Fruit fly (Drosophila melanogaster) whole organism, embryonic: ENCODE measurements around the gene Dup99B.

Source experiments
- Aef1 ChIP-seq: fragments of 200-800 bp; sonication (Bioruptor generic); IDR thresholded peaks from 3 replicates; pipeline ENCODE4 v1.3.6; 2022; ENCODE audit warnings: missing biosample characterization, missing genetic modification characterization
- Atf3 ChIP-seq: fragments of 200-800 bp; sonication (Bioruptor generic); optimal IDR thresholded peaks from 3 replicates; lab custom pipeline; 2016; ENCODE audit warnings: missing biosample characterization, missing genetic modification characterization
- CG10267 ChIP-seq: fragments of 200-800 bp; sonication (Bioruptor generic); optimal IDR thresholded peaks from 2 replicates; lab custom pipeline; 2018; ENCODE audit warnings: missing biosample characterization, mild to moderate bottlenecking, missing genetic modification characterization, moderate library complexity
- CG10654 ChIP-seq: fragments of 200-800 bp; sonication (Bioruptor generic); optimal IDR thresholded peaks from 2 replicates; lab custom pipeline; 2016; ENCODE audit warnings: missing biosample characterization, missing genetic modification characterization
- CG11247 ChIP-seq: fragments of 200-800 bp; sonication (Bioruptor generic); IDR thresholded peaks from 2 replicates; pipeline ENCODE4 v1.3.6; 2022; ENCODE audit warnings: missing biosample characterization, missing genetic modification characterization
- CG12659 ChIP-seq: fragments of 200-800 bp; sonication (Bioruptor generic); optimal IDR thresholded peaks from 3 replicates; lab custom pipeline; 2017; ENCODE audit warnings: mild to moderate bottlenecking, missing biosample characterization, missing genetic modification reagents, missing genetic modification characterization
- CG12769 ChIP-seq: fragments of 200-800 bp; sonication (Bioruptor generic); optimal IDR thresholded peaks from 2 replicates; lab custom pipeline; 2019; ENCODE audit warnings: missing biosample characterization, mild to moderate bottlenecking, missing genetic modification characterization, moderate library complexity
- CG12942 ChIP-seq: fragments of 200-800 bp; sonication (Bioruptor generic); optimal IDR thresholded peaks from 3 replicates; lab custom pipeline; 2016; ENCODE audit warnings: missing biosample characterization, missing genetic modification characterization
- CG1603 ChIP-seq: fragments of 200-800 bp; sonication (Bioruptor generic); optimal IDR thresholded peaks from 2 replicates; lab custom pipeline; 2019; ENCODE audit warnings: missing biosample characterization, mild to moderate bottlenecking, missing genetic modification characterization, moderate library complexity
- CG17568 ChIP-seq: fragments of 200-800 bp; sonication (Bioruptor generic); optimal IDR thresholded peaks from 2 replicates; lab custom pipeline; 2018; ENCODE audit warnings: missing biosample characterization, mild to moderate bottlenecking, missing genetic modification characterization, moderate library complexity
- CG17829 ChIP-seq: fragments of 200-800 bp; optimal IDR thresholded peaks from 2 replicates; lab custom pipeline; 2019; ENCODE audit warnings: missing biosample characterization, mild to moderate bottlenecking, missing genetic modification characterization, moderate library complexity
- CG31224 ChIP-seq: fragments of 200-800 bp; sonication (Bioruptor generic); IDR thresholded peaks from 2 replicates; pipeline ENCODE4 v1.3.6; 2022; ENCODE audit warnings: missing biosample characterization, missing genetic modification characterization
- CG31388 ChIP-seq: fragments of 200-800 bp; sonication (Bioruptor generic); optimal IDR thresholded peaks from 2 replicates; lab custom pipeline; 2016; ENCODE audit warnings: missing biosample characterization, missing genetic modification characterization
- CG6765 ChIP-seq: fragments of 200-800 bp; sonication (Bioruptor generic); optimal IDR thresholded peaks from 3 replicates; lab custom pipeline; 2017; ENCODE audit warnings: missing biosample characterization, mild to moderate bottlenecking, missing genetic modification characterization
- CG8478 ChIP-seq: fragments of >200 bp; optimal IDR thresholded peaks from 2 replicates; lab custom pipeline; 2018
- CG8944 ChIP-seq: fragments of 200-800 bp; sonication (Bioruptor generic); optimal IDR thresholded peaks from 3 replicates; lab custom pipeline; 2016; ENCODE audit warnings: missing biosample characterization, missing genetic modification characterization
- CG9797 ChIP-seq: fragments of 200-800 bp; sonication (Bioruptor generic); optimal IDR thresholded peaks from 3 replicates; lab custom pipeline; 2018; ENCODE audit warnings: missing biosample characterization, mild to moderate bottlenecking, missing genetic modification characterization
- CG9932 ChIP-seq: fragments of 200-800 bp; sonication (Bioruptor generic); IDR thresholded peaks from 2 replicates; pipeline ENCODE4 v1.3.6; 2022; ENCODE audit warnings: missing biosample characterization, missing genetic modification characterization
- Doc3 ChIP-seq: fragments of 200-800 bp; sonication (Bioruptor generic); IDR thresholded peaks from 3 replicates; pipeline ENCODE4 v1.3.6; 2022; ENCODE audit warnings: missing biosample characterization, missing genetic modification characterization; ENCODE audit not compliant: partially characterized antibody
- Fer1 ChIP-seq: fragments of 200-800 bp; sonication (Bioruptor generic); optimal IDR thresholded peaks from 2 replicates; lab custom pipeline; 2017; ENCODE audit warnings: missing biosample characterization, mild to moderate bottlenecking, missing genetic modification characterization
- HLHmδ ChIP-seq: fragments of 200-800 bp; sonication (Bioruptor generic); optimal IDR thresholded peaks from 2 replicates; lab custom pipeline; 2018; ENCODE audit warnings: missing biosample characterization, mild to moderate bottlenecking, missing genetic modification characterization, moderate library complexity
- Hand ChIP-seq: fragments of 200-800 bp; sonication (Bioruptor generic); optimal IDR thresholded peaks from 2 replicates; lab custom pipeline; 2017; ENCODE audit warnings: mild to moderate bottlenecking, missing biosample characterization, missing genetic modification reagents, missing genetic modification characterization
- Hr51 ChIP-seq, 2 experiments: fragments of 200-800 bp; sonication (Bioruptor generic); optimal IDR thresholded peaks; 2 replicates in 1 of 2; 3 replicates in 1 of 2; lab custom pipeline; 2016 to 2018; ENCODE audit warnings: missing biosample characterization in 2 of 2, missing genetic modification characterization in 2 of 2, mild to moderate bottlenecking in 1 of 2, moderate library complexity in 1 of 2
- Hsf ChIP-seq: fragments of 200-800 bp; sonication (Bioruptor generic); optimal IDR thresholded peaks from 3 replicates; lab custom pipeline; 2016; ENCODE audit warnings: missing biosample characterization, missing genetic modification characterization
- MBD-R2 ChIP-seq: fragments of 200-800 bp; sonication (Bioruptor generic); IDR thresholded peaks from 2 replicates; pipeline ENCODE4 v1.3.6; 2022; ENCODE audit warnings: missing biosample characterization, missing genetic modification characterization
- Nf-YB ChIP-seq: fragments of 200-800 bp; sonication (Bioruptor generic); optimal IDR thresholded peaks from 3 replicates; lab custom pipeline; 2019; ENCODE audit warnings: missing biosample characterization, mild to moderate bottlenecking, missing genetic modification characterization, moderate library complexity
- Pdp1 ChIP-seq, 2 experiments: fragments of 200-800 bp; sonication (Bioruptor generic); optimal IDR thresholded peaks; 3 replicates each; lab custom pipeline; 2016; ENCODE audit warnings: missing biosample characterization in 2 of 2, missing genetic modification characterization in 2 of 2, mild to moderate bottlenecking in 1 of 2, moderate library complexity in 1 of 2
- Rx ChIP-seq: fragments of 200-800 bp; sonication (Bioruptor generic); IDR thresholded peaks from 2 replicates; pipeline ENCODE4 v1.3.6; 2022; ENCODE audit warnings: missing biosample characterization, missing genetic modification characterization
- Sry-β ChIP-seq: fragments of 200-800 bp; sonication (Bioruptor generic); optimal IDR thresholded peaks from 2 replicates; lab custom pipeline; 2018; ENCODE audit warnings: missing biosample characterization, mild to moderate bottlenecking, missing genetic modification characterization, moderate library complexity
- dan ChIP-seq: fragments of 200-800 bp; sonication (Bioruptor generic); IDR thresholded peaks from 2 replicates; pipeline ENCODE4 v1.3.6; 2022; ENCODE audit warnings: missing biosample characterization, missing genetic modification characterization
- fd102C ChIP-seq: fragments of 200-800 bp; sonication (Bioruptor generic); optimal IDR thresholded peaks from 2 replicates; lab custom pipeline; 2018; ENCODE audit warnings: missing biosample characterization, mild to moderate bottlenecking, missing genetic modification characterization, moderate library complexity
- hbn ChIP-seq: fragments of 200-800 bp; sonication (Bioruptor generic); IDR thresholded peaks from 2 replicates; pipeline ENCODE4 v1.3.6; 2022; ENCODE audit warnings: missing biosample characterization, missing genetic modification characterization; ENCODE audit not compliant: partially characterized antibody
- her ChIP-seq: fragments of 200-800 bp; sonication (Bioruptor generic); optimal IDR thresholded peaks from 2 replicates; lab custom pipeline; 2016; ENCODE audit warnings: missing biosample characterization, missing genetic modification characterization
- hkb ChIP-seq, 2 experiments: fragments of 200-800 bp in 1 of 2; fragments of >200 bp in 1 of 2; sonication (Bioruptor generic) in 1 of 2; IDR thresholded peaks in 1 of 2; optimal IDR thresholded peaks in 1 of 2; 2 replicates each; pipeline versions ENCODE4 v1.3.6 to Lab custom; 2017 to 2022; ENCODE audit warnings: missing biosample characterization in 1 of 2, missing genetic modification characterization in 1 of 2
- kay ChIP-seq: fragments of 200-800 bp; sonication (Bioruptor generic); optimal IDR thresholded peaks from 2 replicates; lab custom pipeline; 2016; ENCODE audit warnings: missing biosample characterization, missing genetic modification characterization
- lola ChIP-seq, 3 experiments: fragments of >200 bp in 2 of 3; fragments of 200-800 bp in 1 of 3; sonication (Bioruptor generic) in 1 of 3; optimal IDR thresholded peaks; 2 replicates each; lab custom pipeline; 2017 to 2019; ENCODE audit warnings: missing biosample characterization in 3 of 3, missing genetic modification characterization in 3 of 3, mild to moderate bottlenecking in 1 of 3, moderate library complexity in 1 of 3
- oc ChIP-seq: fragments of 200-800 bp; sonication (Bioruptor generic); optimal IDR thresholded peaks from 2 replicates; lab custom pipeline; 2018; ENCODE audit warnings: missing biosample characterization, mild to moderate bottlenecking, missing genetic modification characterization, moderate library complexity
- pb ChIP-seq: fragments of 200-800 bp; sonication (Bioruptor generic); optimal IDR thresholded peaks from 3 replicates; lab custom pipeline; 2016; ENCODE audit warnings: missing biosample characterization, missing genetic modification characterization
- ranshi ChIP-seq: fragments of 200-800 bp; sonication (Bioruptor generic); IDR thresholded peaks from 2 replicates; pipeline ENCODE4 v1.3.6; 2022; ENCODE audit warnings: missing biosample characterization, missing genetic modification characterization
- salm ChIP-seq: fragments of 200-800 bp; sonication (Bioruptor generic); optimal IDR thresholded peaks from 2 replicates; lab custom pipeline; 2018; ENCODE audit warnings: missing biosample characterization, mild to moderate bottlenecking, missing genetic modification characterization
- sc ChIP-seq, 3 experiments: fragments of >200 bp in 2 of 3; fragments of 200-800 bp in 1 of 3; sonication (Bioruptor generic) in 1 of 3; optimal IDR thresholded peaks; 2 replicates in 2 of 3; 3 replicates in 1 of 3; lab custom pipeline; 2017; ENCODE audit warnings: mild to moderate bottlenecking in 1 of 3, missing biosample characterization in 1 of 3, missing genetic modification characterization in 1 of 3, missing genetic modification reagents in 1 of 3
- seq ChIP-seq: fragments of 200-800 bp; sonication (Bioruptor generic); IDR thresholded peaks from 2 replicates; pipeline ENCODE4 v1.3.6; 2022; ENCODE audit warnings: missing biosample characterization, missing genetic modification characterization
- sim ChIP-seq: fragments of 200-800 bp; sonication (Bioruptor generic); IDR thresholded peaks from 2 replicates; pipeline ENCODE4 v1.3.6; 2022; ENCODE audit warnings: missing biosample characterization, missing genetic modification characterization
- stwl ChIP-seq: fragments of 200-800 bp; sonication (Bioruptor generic); optimal IDR thresholded peaks from 3 replicates; lab custom pipeline; 2018; ENCODE audit warnings: missing biosample characterization, mild to moderate bottlenecking, missing genetic modification characterization, moderate library complexity
- sug ChIP-seq: fragments of 200-800 bp; optimal IDR thresholded peaks from 2 replicates; lab custom pipeline; 2019; ENCODE audit warnings: missing biosample characterization, mild to moderate bottlenecking, missing genetic modification characterization, moderate library complexity
- tio ChIP-seq: fragments of 200-800 bp; sonication (Bioruptor generic); optimal IDR thresholded peaks from 2 replicates; lab custom pipeline; 2017; ENCODE audit warnings: missing biosample characterization, missing genetic modification characterization, inconsistent platforms
- tna ChIP-seq: fragments of 200-800 bp; sonication (Bioruptor generic); IDR thresholded peaks from 2 replicates; pipeline ENCODE4 v1.3.6; 2022; ENCODE audit warnings: missing biosample characterization, missing genetic modification characterization; ENCODE audit not compliant: partially characterized antibody
- wdn ChIP-seq: fragments of 200-800 bp; sonication (Bioruptor generic); IDR thresholded peaks from 2 replicates; pipeline ENCODE4 v1.3.6; 2022; ENCODE audit warnings: missing biosample characterization, missing genetic modification characterization
- zfh1 ChIP-seq: fragments of 200-800 bp; sonication (Bioruptor generic); IDR thresholded peaks from 3 replicates; pipeline ENCODE4 v1.3.6; 2022; ENCODE audit warnings: missing biosample characterization, missing genetic modification characterization

Gene Dup99B

DNA sequence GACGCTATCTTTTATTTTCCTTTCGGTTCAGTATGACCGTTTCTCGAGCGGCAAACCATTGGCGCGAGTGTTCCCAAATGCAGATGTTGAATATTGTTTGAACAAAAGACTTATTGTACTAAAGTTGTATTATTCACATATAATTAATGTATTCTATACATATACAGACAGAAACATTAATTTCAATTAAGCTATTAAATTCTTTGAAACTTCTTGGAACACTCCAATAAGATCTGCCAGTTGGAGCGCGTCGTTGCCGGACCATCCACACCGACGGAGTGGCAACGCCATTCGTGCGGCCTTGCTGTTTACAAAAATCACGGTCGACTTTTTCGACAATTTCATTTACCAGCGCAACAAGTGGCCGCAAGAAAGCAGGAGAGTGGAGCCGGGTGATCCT, 29.9 kb upstream of the Dup99B start, which contains the start of the genes Wdr24 and IntS11 (continued):
- no peak for TF ChIP-seq Sry-β (GFP tag; lab: Kevin White, UChicago)
- TF ChIP-seq zfh1 (GFP tag; lab: Robert Waterston, UW): peak; percentile 81
- TF ChIP-seq CG12942: peak; percentile 72
- peak; percentile 65 for TF ChIP-seq stwl
- peak; percentile 54 for TF ChIP-seq kay (GFP tag; lab: Kevin White, UChicago)
- TF ChIP-seq fd102C (GFP tag; lab: Kevin White, UChicago): no peak
- TF ChIP-seq sc (optimal IDR thresholded peaks at IDR 0.05; lab: Kevin White, UChicago): no peak
- no peak for TF ChIP-seq sc (GFP tag; optimal IDR thresholded peaks at IDR 0.05; lab: Kevin White, UChicago)
- TF ChIP-seq seq (GFP tag; lab: Robert Waterston, UW): peak; percentile 69
- no peak for TF ChIP-seq oc (tag; lab: Kevin White, UChicago)
- TF ChIP-seq CG17568 (GFP tag; lab: Kevin White, UChicago): no peak
- peak; percentile 89 for TF ChIP-seq sug (tag; lab: Kevin White, UChicago)
- peak; percentile 68 for TF ChIP-seq CG10267 (tag; lab: Kevin White, UChicago)
- TF ChIP-seq CG9932: peak; percentile 97
- TF ChIP-seq Fer1 (GFP tag; lab: Kevin White, UChicago): peak; percentile 73
- TF ChIP-seq CG11247 (GFP tag; lab: Robert Waterston, UW): peak; percentile 92
- peak; percentile 87 for TF ChIP-seq Hsf (GFP tag; lab: Kevin White, UChicago)
- peak; percentile 89 for TF ChIP-seq CG1603 (tag; lab: Kevin White, UChicago)
- peak; percentile 97 for TF ChIP-seq hkb (optimal IDR thresholded peaks at IDR 0.05; lab: Kevin White, UChicago)
- peak; percentile 73 for TF ChIP-seq hkb (GFP tag; IDR thresholded peaks at IDR 0.05; lab: Robert Waterston, UW)
- no peak for TF ChIP-seq CG8478 (lab: Kevin White, UChicago)
- TF ChIP-seq CG12769 (tag; lab: Kevin White, UChicago): no peak
- peak; percentile 87 for TF ChIP-seq Rx (GFP tag; lab: Robert Waterston, UW)
- peak in 1 of 3 experiments; percentile 49 for TF ChIP-seq lola (GFP tag; optimal IDR thresholded peaks at IDR 0.05; lab: Kevin White, UChicago)
- no peak for TF ChIP-seq pb (GFP tag; lab: Kevin White, UChicago)
- peak; percentile 28 for TF ChIP-seq salm
- peak; percentile 87 for TF ChIP-seq CG9797 (GFP tag; lab: Kevin White, UChicago)
- no peak for TF ChIP-seq tna (GFP tag; lab: Robert Waterston, UW)
- peak; percentile 66 to 88 for TF ChIP-seq Pdp1 (GFP tag; optimal IDR thresholded peaks at IDR 0.05; lab: Kevin White, UChicago)
- TF ChIP-seq her (GFP tag; lab: Kevin White, UChicago): no peak
- peak; percentile 68 for TF ChIP-seq CG8944 (GFP tag; lab: Kevin White, UChicago)
- TF ChIP-seq Nf-YB (GFP tag; lab: Kevin White, UChicago): peak; percentile 44
- TF ChIP-seq CG17829 (tag; lab: Kevin White, UChicago): peak; percentile 79
- peak; percentile 48 for TF ChIP-seq CG10654
- TF ChIP-seq Hand (GFP tag; lab: Kevin White, UChicago): peak; percentile 49
- no peak for TF ChIP-seq dan (GFP tag; lab: Robert Waterston, UW)
- TF ChIP-seq sim (GFP tag; lab: Robert Waterston, UW): 0 out of 2 replicates have a peak, but pooled peaks have one; percentile 49
- TF ChIP-seq CG12659 (GFP tag; lab: Kevin White, UChicago): peak; percentile 91
- TF ChIP-seq HLHmδ: no peak
- peak; percentile 88 for TF ChIP-seq wdn
- no peak for TF ChIP-seq tio (GFP tag; lab: Kevin White, UChicago)
- peak; percentile 34 for TF ChIP-seq CG31388 (GFP tag; lab: Kevin White, UChicago)
- TF ChIP-seq MBD-R2 (GFP tag; lab: Robert Waterston, UW): peak; percentile 98
- TF ChIP-seq CG31224 (GFP tag; lab: Robert Waterston, UW): peak; percentile 88
- no peak for TF ChIP-seq Doc3
- TF ChIP-seq Aef1 (GFP tag; lab: Robert Waterston, UW): peak; percentile 96
- TF ChIP-seq Hr51 (GFP tag; optimal IDR thresholded peaks at IDR 0.05; lab: Kevin White, UChicago): peak in 1 of 2 experiments; percentile 61
- peak; percentile 37 for TF ChIP-seq Atf3
- peak; percentile 94 for TF ChIP-seq ranshi (GFP tag; lab: Robert Waterston, UW)
- TF ChIP-seq CG6765: no peak
- no peak for TF ChIP-seq hbn
